Fruit fly (Drosophila melanogaster): Measurements from ENCODE around the gene CG9568.

DNA sequence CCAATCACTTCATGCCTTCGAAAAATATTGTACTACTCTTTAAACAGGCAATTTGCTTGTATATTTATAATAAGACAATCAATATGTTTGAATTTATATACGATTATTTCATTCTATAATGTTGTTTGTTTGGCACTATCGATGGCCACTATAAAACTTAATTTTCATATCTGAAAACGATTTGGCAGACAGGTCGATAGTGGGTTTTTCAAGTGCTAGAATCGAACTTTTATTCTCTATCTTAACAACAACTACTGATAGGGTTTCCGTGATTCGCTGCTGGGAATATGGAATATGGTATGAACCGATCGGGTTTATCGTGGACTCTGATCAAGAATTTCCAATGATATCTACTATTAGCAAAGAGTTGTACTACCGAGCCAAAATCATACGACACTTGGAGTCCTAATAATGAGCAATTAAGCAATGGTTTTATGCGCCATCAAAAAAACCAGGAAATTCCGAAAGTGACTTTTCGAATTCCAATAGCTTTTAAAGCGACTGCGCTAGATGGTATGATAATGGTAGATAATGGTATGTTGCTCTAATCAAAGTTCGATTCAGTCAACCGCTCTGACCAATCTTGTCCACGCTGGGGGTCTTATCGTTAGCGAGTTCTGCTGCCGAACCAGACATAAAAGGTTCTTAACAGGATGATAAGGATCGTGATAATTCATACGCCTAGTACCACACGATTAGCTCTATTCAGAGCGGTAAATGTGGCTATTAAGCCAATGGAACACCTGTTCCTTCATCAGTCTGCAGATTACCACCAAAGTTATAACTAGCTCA, 16.5 kb upstream of the CG9568 start, which contains the start of gene CG17906:
- TF ChIP-seq OdsH (GFP tag; optimal IDR thresholded peaks at IDR 0.05) (no peak), psq (GFP tag; optimal IDR thresholded peaks at IDR 0.05) (no peak), N (GFP tag; optimal IDR thresholded peaks at IDR 0.05) (no peak), usp (GFP tag; optimal IDR thresholded peaks at IDR 0.05) (no peak), Dfd (GFP tag; optimal IDR thresholded peaks at IDR 0.05) (no peak), fru (GFP tag; optimal IDR thresholded peaks at IDR 0.05) (no peak), pan (optimal IDR thresholded peaks at IDR 0.05) (no peak), Mio (GFP tag; optimal IDR thresholded peaks at IDR 0.05) (no peak), Myc (optimal IDR thresholded peaks at IDR 0.05) (no peak)
